Worm (Caenorhabditis elegans) whole organism, early embryonic: Measurements from ENCODE around the gene txt-17.

Experiments
- B0310.2 ChIP-seq: sonication (generic microtip); optimal IDR thresholded peaks from 2 replicates; lab custom pipeline; 2016; ENCODE audit warnings: mild to moderate bottlenecking, missing genetic modification characterization, missing compliant biosample characterization
- F13C5.2 ChIP-seq: sonication (generic microtip); optimal IDR thresholded peaks from 2 replicates; lab custom pipeline; 2017; ENCODE audit warnings: mild to moderate bottlenecking, missing genetic modification characterization, inconsistent platforms, missing compliant biosample characterization
- aly-1 ChIP-seq: sonication (generic microtip); optimal IDR thresholded peaks from 2 replicates; lab custom pipeline; 2016; ENCODE audit warnings: missing genetic modification characterization, missing compliant biosample characterization
- ama-1 ChIP-seq: fragments of 150-350 bp; optimal IDR thresholded peaks from 2 replicates; lab custom pipeline; 2014
- ceh-13 ChIP-seq: fragments of 200-800 bp; sonication (Bioruptor generic); optimal IDR thresholded peaks from 2 replicates; lab custom pipeline; 2018; ENCODE audit warnings: mild to moderate bottlenecking, missing genetic modification characterization, missing compliant biosample characterization
- ceh-36 ChIP-seq: sonication (generic microtip); optimal IDR thresholded peaks from 2 replicates; lab custom pipeline; 2016; ENCODE audit warnings: missing genetic modification characterization, inconsistent platforms, missing compliant biosample characterization
- ets-7 ChIP-seq: sonication (generic microtip); optimal IDR thresholded peaks from 2 replicates; lab custom pipeline; 2016; ENCODE audit warnings: missing genotype, missing genetic modification characterization, missing compliant biosample characterization
- flt-1 ChIP-seq: fragments of 200-800 bp; sonication (Bioruptor generic); IDR thresholded peaks from 2 replicates; pipeline ENCODE4 v1.3.6; 2022; ENCODE audit warnings: missing genetic modification characterization, missing compliant biosample characterization
- hmbx-1 ChIP-seq: sonication (generic microtip); optimal IDR thresholded peaks from 2 replicates; lab custom pipeline; 2016; ENCODE audit warnings: mild to moderate bottlenecking, missing genetic modification characterization, missing compliant biosample characterization
- hmg-4 ChIP-seq: fragments of 200-800 bp; sonication (Bioruptor generic); optimal IDR thresholded peaks from 2 replicates; lab custom pipeline; 2018; ENCODE audit warnings: mild to moderate bottlenecking, missing genetic modification characterization, missing compliant biosample characterization
- pes-1 ChIP-seq: fragments of 200-800 bp; sonication (Bioruptor generic); IDR thresholded peaks from 2 replicates; pipeline ENCODE4 v1.3.6; 2022; ENCODE audit warnings: missing genetic modification reagents, missing genetic modification characterization, missing compliant biosample characterization
- scrt-1 ChIP-seq: fragments of 200-800 bp; sonication (Bioruptor generic); IDR thresholded peaks from 2 replicates; pipeline ENCODE4 v1.3.6; 2022; ENCODE audit warnings: missing genetic modification characterization, missing compliant biosample characterization
- sea-1 ChIP-seq: fragments of 200-800 bp; sonication (Bioruptor generic); conservative IDR thresholded peaks from 2 replicates; pipeline ENCODE4 v1.3.6; 2022; ENCODE audit warnings: missing genetic modification characterization, missing compliant biosample characterization

- no peak for TF ChIP-seq ama-1 (lab: Kevin White, UChicago)
- TF ChIP-seq ceh-13 (GFP tag; lab: Kevin White, UChicago), result no peak
- no peak for TF ChIP-seq scrt-1
- no peak for TF ChIP-seq flt-1
- TF ChIP-seq aly-1, result no peak
- no peak for TF ChIP-seq ceh-36 (tag; lab: Kevin White, UChicago)
- TF ChIP-seq hmbx-1 (tag; lab: Kevin White, UChicago), result no peak
- TF ChIP-seq B0310.2 (tag; lab: Kevin White, UChicago), result no peak
- no peak for TF ChIP-seq pes-1 (GFP tag; lab: Robert Waterston, UW)
- TF ChIP-seq sea-1 (GFP tag; lab: Robert Waterston, UW), result no peak
- TF ChIP-seq F13C5.2 (tag; lab: Kevin White, UChicago), result no peak
- TF ChIP-seq hmg-4 (GFP tag; lab: Kevin White, UChicago), result no peak
- no peak for TF ChIP-seq ets-7 (tag; lab: Kevin White, UChicago)
Measured at ce11 chrV:7021772-7022171, 31.2 kb downstream of the txt-17 start, which contains the start of gene F20A1.4.
